Fruit fly (Drosophila melanogaster) whole organism, embryonic: ENCODE measurements around the gene Ugt36F1.

Source experiments
- Aef1 ChIP-seq: fragments of 200-800 bp; sonication (Bioruptor generic); IDR thresholded peaks from 3 replicates; pipeline ENCODE4 v1.3.6; 2022; ENCODE audit warnings: missing biosample characterization, missing genetic modification characterization
- B-H1 ChIP-seq: fragments of 200-800 bp; sonication (Bioruptor generic); IDR thresholded peaks from 3 replicates; pipeline ENCODE4 v1.3.6; 2022; ENCODE audit warnings: missing biosample characterization, missing genetic modification characterization
- Bdp1 ChIP-seq: fragments of 200-800 bp; sonication (Bioruptor generic); optimal IDR thresholded peaks from 3 replicates; lab custom pipeline; 2016; ENCODE audit warnings: missing biosample characterization, missing genetic modification characterization
- Blimp-1 ChIP-seq: fragments of 200-800 bp; sonication (Bioruptor generic); optimal IDR thresholded peaks from 3 replicates; lab custom pipeline; 2018; ENCODE audit warnings: missing biosample characterization, missing genetic modification characterization, mild to moderate bottlenecking, moderate library complexity, missing genetic modification reagents
- CG10462 ChIP-seq: fragments of 200-800 bp; sonication (Bioruptor generic); optimal IDR thresholded peaks from 2 replicates; lab custom pipeline; 2016; ENCODE audit warnings: missing biosample characterization, missing genetic modification characterization
- CG12942 ChIP-seq: fragments of 200-800 bp; sonication (Bioruptor generic); optimal IDR thresholded peaks from 3 replicates; lab custom pipeline; 2016; ENCODE audit warnings: missing biosample characterization, missing genetic modification characterization
- CG13424 ChIP-seq: fragments of 200-800 bp; sonication (Bioruptor generic); optimal IDR thresholded peaks from 2 replicates; lab custom pipeline; 2019; ENCODE audit warnings: missing biosample characterization, mild to moderate bottlenecking, missing genetic modification characterization, moderate library complexity
- CG13775 ChIP-seq: fragments of 200-800 bp; sonication (Bioruptor generic); optimal IDR thresholded peaks from 3 replicates; lab custom pipeline; 2017; ENCODE audit warnings: missing biosample characterization, mild to moderate bottlenecking, missing genetic modification characterization
- CG14050 ChIP-seq: fragments of 200-800 bp; sonication (Bioruptor generic); IDR thresholded peaks from 3 replicates; pipeline ENCODE4 v1.3.6; 2022; ENCODE audit warnings: missing biosample characterization, missing genetic modification characterization
- CG15011 ChIP-seq: fragments of 200-800 bp; sonication (Bioruptor generic); optimal IDR thresholded peaks from 3 replicates; lab custom pipeline; 2018; ENCODE audit warnings: missing biosample characterization, mild to moderate bottlenecking, missing genetic modification characterization
- CG15601 ChIP-seq: fragments of 200-800 bp; sonication (Bioruptor generic); optimal IDR thresholded peaks from 3 replicates; lab custom pipeline; 2019; ENCODE audit warnings: missing biosample characterization, mild to moderate bottlenecking, missing genetic modification characterization, moderate library complexity
- CG1647 ChIP-seq: fragments of 200-800 bp; sonication (Bioruptor generic); optimal IDR thresholded peaks from 3 replicates; lab custom pipeline; 2016; ENCODE audit warnings: missing biosample characterization, missing genetic modification characterization
- CG17361 ChIP-seq: fragments of 200-800 bp; sonication (Bioruptor generic); IDR thresholded peaks from 3 replicates; pipeline ENCODE4 v1.3.6; 2022; ENCODE audit warnings: missing biosample characterization, missing genetic modification characterization
- CG17568 ChIP-seq: fragments of 200-800 bp; sonication (Bioruptor generic); optimal IDR thresholded peaks from 2 replicates; lab custom pipeline; 2018; ENCODE audit warnings: missing biosample characterization, mild to moderate bottlenecking, missing genetic modification characterization, moderate library complexity
- CG30403 ChIP-seq: fragments of 200-800 bp; sonication (Bioruptor generic); optimal IDR thresholded peaks from 3 replicates; lab custom pipeline; 2016; ENCODE audit warnings: missing biosample characterization, missing genetic modification characterization
- CG30431 ChIP-seq: fragments of 200-800 bp; sonication (Bioruptor generic); optimal IDR thresholded peaks from 2 replicates; lab custom pipeline; 2017; ENCODE audit warnings: missing biosample characterization, missing genetic modification characterization
- CG3407 ChIP-seq: fragments of 200-800 bp; sonication (Bioruptor generic); optimal IDR thresholded peaks from 2 replicates; lab custom pipeline; 2018; ENCODE audit warnings: missing biosample characterization, mild to moderate bottlenecking, missing genetic modification characterization
- CG34376 ChIP-seq: fragments of 200-800 bp; sonication (Bioruptor generic); optimal IDR thresholded peaks from 2 replicates; lab custom pipeline; 2018; ENCODE audit warnings: missing biosample characterization, mild to moderate bottlenecking, missing genetic modification characterization
- CG43689 ChIP-seq: fragments of 200-800 bp; sonication (Bioruptor generic); IDR thresholded peaks from 2 replicates; pipeline ENCODE4 v1.3.6; 2022; ENCODE audit warnings: missing biosample characterization, missing genetic modification characterization
- CG6683 ChIP-seq: fragments of 200-800 bp; sonication (Bioruptor generic); optimal IDR thresholded peaks from 2 replicates; lab custom pipeline; 2017; ENCODE audit warnings: missing biosample characterization, mild to moderate bottlenecking, missing genetic modification characterization, missing genetic modification reagents
- CG6765 ChIP-seq: fragments of 200-800 bp; sonication (Bioruptor generic); optimal IDR thresholded peaks from 3 replicates; lab custom pipeline; 2017; ENCODE audit warnings: missing biosample characterization, mild to moderate bottlenecking, missing genetic modification characterization
- CG6791 ChIP-seq: fragments of 200-800 bp; sonication (Bioruptor generic); IDR thresholded peaks from 3 replicates; pipeline ENCODE4 v1.3.6; 2022; ENCODE audit warnings: missing biosample characterization, missing genetic modification characterization; ENCODE audit not compliant: partially characterized antibody
- CG7372 ChIP-seq: fragments of 200-800 bp; sonication (Bioruptor generic); IDR thresholded peaks from 2 replicates; pipeline ENCODE4 v1.3.6; 2022; ENCODE audit warnings: missing biosample characterization, missing genetic modification characterization
- CHES-1-like ChIP-seq: fragments of 200-800 bp; sonication (Bioruptor generic); optimal IDR thresholded peaks from 2 replicates; lab custom pipeline; 2016; ENCODE audit warnings: missing biosample characterization, missing genetic modification characterization
- CrebB ChIP-seq: fragments of 200-800 bp; sonication (Bioruptor generic); optimal IDR thresholded peaks from 3 replicates; lab custom pipeline; 2018; ENCODE audit warnings: missing biosample characterization, mild to moderate bottlenecking, missing genetic modification characterization
- Deaf1 ChIP-seq: fragments of 200-800 bp; optimal IDR thresholded peaks from 3 replicates; lab custom pipeline; 2019; ENCODE audit warnings: missing biosample characterization, mild to moderate bottlenecking, missing genetic modification characterization, moderate library complexity
- Dref ChIP-seq: fragments of 200-800 bp; sonication (Bioruptor generic); IDR thresholded peaks from 2 replicates; pipeline ENCODE4 v1.3.6; 2022; ENCODE audit warnings: missing biosample characterization, missing genetic modification characterization
- Mrtf ChIP-seq: fragments of 200-800 bp; sonication (Bioruptor generic); IDR thresholded peaks from 3 replicates; pipeline ENCODE4 v1.3.6; 2022; ENCODE audit warnings: missing biosample characterization, missing genetic modification characterization
- Optix ChIP-seq: fragments of 200-800 bp; sonication (Bioruptor generic); IDR thresholded peaks from 3 replicates; pipeline ENCODE4 v1.3.6; 2022; ENCODE audit warnings: missing biosample characterization, missing genetic modification characterization
- Rx ChIP-seq: fragments of 200-800 bp; sonication (Bioruptor generic); IDR thresholded peaks from 2 replicates; pipeline ENCODE4 v1.3.6; 2022; ENCODE audit warnings: missing biosample characterization, missing genetic modification characterization
- amos ChIP-seq: fragments of 200-800 bp; sonication (Bioruptor generic); IDR thresholded peaks from 2 replicates; pipeline ENCODE4 v1.3.6; 2022; ENCODE audit warnings: missing biosample characterization, missing genetic modification characterization; ENCODE audit not compliant: partially characterized antibody
- ap ChIP-seq: fragments of 200-800 bp; sonication (Bioruptor generic); IDR thresholded peaks from 2 replicates; pipeline ENCODE4 v1.3.6; 2022; ENCODE audit warnings: missing biosample characterization, missing genetic modification characterization
- crol ChIP-seq: fragments of 200-800 bp; sonication (Bioruptor generic); IDR thresholded peaks from 2 replicates; pipeline ENCODE4 v1.3.6; 2022; ENCODE audit warnings: missing biosample characterization, missing genetic modification characterization
- da ChIP-seq: fragments of 200-800 bp; sonication (Bioruptor generic); optimal IDR thresholded peaks from 2 replicates; lab custom pipeline; 2016; ENCODE audit warnings: missing biosample characterization, missing genetic modification characterization
- disco-r ChIP-seq: fragments of 200-800 bp; sonication (Bioruptor generic); optimal IDR thresholded peaks from 2 replicates; lab custom pipeline; 2016; ENCODE audit warnings: missing biosample characterization, missing genetic modification characterization
- dysf ChIP-seq: fragments of 200-800 bp; sonication (Bioruptor generic); IDR thresholded peaks from 3 replicates; pipeline ENCODE4 v1.3.6; 2022; ENCODE audit warnings: missing biosample characterization, missing genetic modification characterization
- ems ChIP-seq: fragments of 200-800 bp; sonication (Bioruptor generic); optimal IDR thresholded peaks from 3 replicates; lab custom pipeline; 2016; ENCODE audit warnings: missing biosample characterization, missing genetic modification characterization
- fd96Cb ChIP-seq: fragments of 200-800 bp; sonication (Bioruptor generic); optimal IDR thresholded peaks from 2 replicates; lab custom pipeline; 2018; ENCODE audit warnings: missing biosample characterization, mild to moderate bottlenecking, missing genetic modification characterization, moderate library complexity
- ftz-f1 ChIP-seq: fragments of 200-800 bp; sonication (Bioruptor generic); optimal IDR thresholded peaks from 2 replicates; lab custom pipeline; 2016; ENCODE audit warnings: missing biosample characterization, missing genetic modification characterization
- hkb ChIP-seq, 2 experiments: fragments of 200-800 bp in 1 of 2; fragments of >200 bp in 1 of 2; sonication (Bioruptor generic) in 1 of 2; IDR thresholded peaks in 1 of 2; optimal IDR thresholded peaks in 1 of 2; 2 replicates each; pipeline versions ENCODE4 v1.3.6 to Lab custom; 2017 to 2022; ENCODE audit warnings: missing biosample characterization in 1 of 2, missing genetic modification characterization in 1 of 2
- nom ChIP-seq: fragments of 200-800 bp; sonication (Bioruptor generic); optimal IDR thresholded peaks from 2 replicates; lab custom pipeline; 2017; ENCODE audit warnings: missing biosample characterization, missing genetic modification characterization, mild to moderate bottlenecking, moderate library complexity, missing genetic modification reagents
- repo ChIP-seq: fragments of 200-800 bp; sonication (Bioruptor generic); optimal IDR thresholded peaks from 2 replicates; lab custom pipeline; 2016; ENCODE audit warnings: missing biosample characterization, missing genetic modification characterization
- sens ChIP-seq: fragments of 200-800 bp; sonication (Bioruptor generic); peaks from one replicate; lab custom pipeline; 2016; ENCODE audit warnings: missing biosample characterization, missing genetic modification characterization
- seq ChIP-seq: fragments of 200-800 bp; sonication (Bioruptor generic); IDR thresholded peaks from 2 replicates; pipeline ENCODE4 v1.3.6; 2022; ENCODE audit warnings: missing biosample characterization, missing genetic modification characterization
- sob ChIP-seq: fragments of 200-800 bp; sonication (Bioruptor generic); IDR thresholded peaks from 2 replicates; pipeline ENCODE4 v1.3.6; 2022; ENCODE audit warnings: missing biosample characterization, missing genetic modification characterization
- ssp ChIP-seq: fragments of 200-800 bp; sonication (Bioruptor generic); IDR thresholded peaks from 2 replicates; pipeline ENCODE4 v1.3.6; 2022; ENCODE audit warnings: missing biosample characterization, missing genetic modification characterization
- tna ChIP-seq: fragments of 200-800 bp; sonication (Bioruptor generic); IDR thresholded peaks from 2 replicates; pipeline ENCODE4 v1.3.6; 2022; ENCODE audit warnings: missing biosample characterization, missing genetic modification characterization; ENCODE audit not compliant: partially characterized antibody
- trh ChIP-seq: fragments of 200-800 bp; sonication (Bioruptor generic); optimal IDR thresholded peaks from 2 replicates; lab custom pipeline; 2016; ENCODE audit warnings: missing biosample characterization, missing genetic modification characterization
- usp ChIP-seq: fragments of >200 bp; optimal IDR thresholded peaks from 2 replicates; lab custom pipeline; 2017; ENCODE audit warnings: missing biosample characterization, missing genetic modification characterization
- vfl ChIP-seq: fragments of 200-800 bp; sonication (Bioruptor generic); optimal IDR thresholded peaks from 2 replicates; lab custom pipeline; 2016; ENCODE audit warnings: missing biosample characterization, missing genetic modification characterization
- vvl ChIP-seq: fragments of 200-800 bp; sonication (Bioruptor generic); IDR thresholded peaks from 2 replicates; pipeline ENCODE4 v1.3.6; 2022; ENCODE audit warnings: missing biosample characterization, missing genetic modification characterization
- z ChIP-seq: fragments of 200-800 bp; sonication (Bioruptor generic); IDR thresholded peaks from 3 replicates; pipeline ENCODE4 v1.3.6; 2022; ENCODE audit warnings: missing biosample characterization, missing genetic modification characterization

Gene Ugt36F1

dm6 chr2L:18822805-18823204, 3.7 kb downstream of the Ugt36F1 start (continued):
- TF ChIP-seq CG12942 (GFP tag; lab: Kevin White, UChicago) (peak; percentile 9), B-H1 (GFP tag; lab: Robert Waterston, UW) (no peak), tna (GFP tag; lab: Robert Waterston, UW) (no peak), CG6791 (GFP tag; lab: Robert Waterston, UW) (no peak), CG10462 (no peak), CHES-1-like (GFP tag; lab: Kevin White, UChicago) (no peak), z (GFP tag; lab: Robert Waterston, UW) (0 out of 3 replicates have a peak, but pooled peaks have one; percentile 45), CG34376 (GFP tag; lab: Kevin White, UChicago) (no peak), CG7372 (no peak), Aef1 (GFP tag; lab: Robert Waterston, UW) (no peak), CG6683 (peak; percentile 26), crol (GFP tag; lab: Robert Waterston, UW) (no peak), ftz-f1 (GFP tag; lab: Kevin White, UChicago) (no peak), CG13775 (GFP tag; lab: Kevin White, UChicago) (no peak), CG1647 (GFP tag; lab: Kevin White, UChicago) (no peak), hkb (optimal IDR thresholded peaks at IDR 0.05; lab: Kevin White, UChicago) (no peak), hkb (GFP tag; IDR thresholded peaks at IDR 0.05; lab: Robert Waterston, UW) (peak; percentile 43; the same call in 1 of the 2 replicates), CrebB (tag; lab: Kevin White, UChicago) (peak; percentile 57), CG30431 (GFP tag; lab: Kevin White, UChicago) (no peak), amos (GFP tag; lab: Robert Waterston, UW) (no peak), usp (no peak), da (GFP tag; lab: Kevin White, UChicago) (no peak), ems (GFP tag; lab: Kevin White, UChicago) (no peak), CG14050 (GFP tag; lab: Robert Waterston, UW) (no peak), seq (GFP tag; lab: Robert Waterston, UW) (no peak), CG30403 (GFP tag; lab: Kevin White, UChicago) (no peak), dysf (GFP tag; lab: Robert Waterston, UW) (no peak; the same call in 2 of the 3 replicates), sens (GFP tag; lab: Kevin White, UChicago) (peak; percentile 85), vvl (GFP tag; lab: Robert Waterston, UW) (no peak), disco-r (GFP tag; lab: Kevin White, UChicago) (no peak), Dref (GFP tag; lab: Robert Waterston, UW) (no peak), CG17361 (GFP tag; lab: Robert Waterston, UW) (peak; percentile 42; the same call in 2 of the 3 replicates), CG13424 (tag; lab: Kevin White, UChicago) (peak; percentile 38), fd96Cb (tag; lab: Kevin White, UChicago) (no peak), CG43689 (GFP tag; lab: Robert Waterston, UW) (0 out of 2 replicates have a peak, but pooled peaks have one; percentile 23), Deaf1 (tag; lab: Kevin White, UChicago) (no peak), CG15011 (GFP tag; lab: Kevin White, UChicago) (peak; percentile 45), Blimp-1 (GFP tag; lab: Kevin White, UChicago) (no peak), CG3407 (GFP tag; lab: Kevin White, UChicago) (peak; percentile 76), sob (peak; percentile 69), CG15601 (peak; percentile 78), CG17568 (GFP tag; lab: Kevin White, UChicago) (peak; percentile 27), Rx (GFP tag; lab: Robert Waterston, UW) (no peak), nom (GFP tag; lab: Kevin White, UChicago) (no peak), Optix (GFP tag; lab: Robert Waterston, UW) (no peak), vfl (GFP tag; lab: Kevin White, UChicago) (no peak), Bdp1 (GFP tag; lab: Kevin White, UChicago) (no peak), Mrtf (peak; percentile 60; the same call in 1 of the 3 replicates), repo (GFP tag; lab: Kevin White, UChicago) (peak; percentile 31), ap (no peak), CG6765 (no peak), ssp (GFP tag; lab: Robert Waterston, UW) (no peak), trh (GFP tag; lab: Kevin White, UChicago) (no peak)
